Worm (Caenorhabditis elegans): ENCODE data around the gene eral-1.

The eral-1 gene

ce11 chrII:9607137-9607536, 17.6 kb upstream of the eral-1 start (continued):
- TF ChIP-seq ceh-45 (GFP tag; IDR thresholded peaks at IDR 0.05): no peak
- TF ChIP-seq ref-2 (tag; optimal IDR thresholded peaks at IDR 0.05): no peak
- TF ChIP-seq Y22D7AL.16 (tag; optimal IDR thresholded peaks at IDR 0.05): no peak

- no peak for TF ChIP-seq sox-2 (GFP tag; IDR thresholded peaks at IDR 0.05)
- TF ChIP-seq F13H6.1 (tag; optimal IDR thresholded peaks at IDR 0.05): no peak
- no peak for TF ChIP-seq ref-2 (tag; optimal IDR thresholded peaks at IDR 0.05)
Measured at ce11 chrII:9606485-9607036, 17.0 kb upstream of the eral-1 start.

- TF ChIP-seq nhr-232 (tag; optimal IDR thresholded peaks at IDR 0.05) (no peak), zip-5 (tag; optimal IDR thresholded peaks at IDR 0.05) (no peak), dmd-4 (tag; optimal IDR thresholded peaks at IDR 0.05; ENCODE audit: borderline replicate concordance) (no peak), npax-4 (tag; optimal IDR thresholded peaks at IDR 0.05) (no peak), ztf-16 (tag; optimal IDR thresholded peaks at IDR 0.05) (no peak), C38D4.7 (GFP tag; optimal IDR thresholded peaks at IDR 0.05) (no peak)
Measured at ce11 chrII:9605954-9606353, 16.4 kb upstream of the eral-1 start.

- TF ChIP-seq ceh-30 (tag; optimal IDR thresholded peaks at IDR 0.05): no peak
- no peak for TF ChIP-seq T23F11.4 (GFP tag; optimal IDR thresholded peaks at IDR 0.05)
- TF ChIP-seq ets-4 (tag; optimal IDR thresholded peaks at IDR 0.05): no peak
- no peak for TF ChIP-seq tbx-2 (tag; optimal IDR thresholded peaks at IDR 0.05)
- no peak for TF ChIP-seq eyg-1 (tag; optimal IDR thresholded peaks at IDR 0.05)
- no peak for TF ChIP-seq unc-55 (GFP tag; optimal IDR thresholded peaks at IDR 0.05)
- TF ChIP-seq unc-3 (GFP tag; conservative IDR thresholded peaks at IDR 0.05): no peak
- no peak for TF ChIP-seq unc-3 (tag; optimal IDR thresholded peaks at IDR 0.05)
- no peak for TF ChIP-seq ceh-48 (tag; optimal IDR thresholded peaks at IDR 0.05)
- TF ChIP-seq ceh-19 (GFP tag; optimal IDR thresholded peaks at IDR 0.05): no peak
- TF ChIP-seq ceh-14 (tag; optimal IDR thresholded peaks at IDR 0.05): no peak
- no peak for TF ChIP-seq K09A11.1 (tag; optimal IDR thresholded peaks at IDR 0.05; ENCODE audit: insufficient read depth)
- no peak for TF ChIP-seq ceh-24 (tag; optimal IDR thresholded peaks at IDR 0.05)
- no peak for TF ChIP-seq C08G9.2 (tag; optimal IDR thresholded peaks at IDR 0.05)
- no peak for TF ChIP-seq unc-42 (tag; optimal IDR thresholded peaks at IDR 0.05)
- no peak for TF ChIP-seq unc-86 (tag; optimal IDR thresholded peaks at IDR 0.05)
- no peak for TF ChIP-seq hlh-13 (GFP tag; optimal IDR thresholded peaks at IDR 0.05)
- no peak for TF ChIP-seq ceh-22 (tag; optimal IDR thresholded peaks at IDR 0.05)
- no peak for TF ChIP-seq pax-1 (tag; optimal IDR thresholded peaks at IDR 0.05)
Measured at ce11 chrII:9605336-9605735, 15.8 kb upstream of the eral-1 start, which contains the start of gene nhr-19. Gene nhr-19, minus strand, starts transcription at chrII:9605526.

ce11 chrII:9604685-9605084, 15.1 kb upstream of the eral-1 start:
- TF ChIP-seq ceh-45 (GFP tag; IDR thresholded peaks at IDR 0.05) (no peak), hlh-15 (tag; optimal IDR thresholded peaks at IDR 0.05) (no peak), lin-11 (tag; optimal IDR thresholded peaks at IDR 0.05) (no peak), dve-1 (tag; optimal IDR thresholded peaks at IDR 0.05) (no peak), tbx-7 (tag; optimal IDR thresholded peaks at IDR 0.05) (no peak), che-1 (tag; optimal IDR thresholded peaks at IDR 0.05) (no peak), sox-4 (tag; optimal IDR thresholded peaks at IDR 0.05) (no peak), ceh-31 (tag; optimal IDR thresholded peaks at IDR 0.05) (no peak), rnt-1 (tag; optimal IDR thresholded peaks at IDR 0.05) (no peak), sdc-2 (tag; optimal IDR thresholded peaks at IDR 0.05) (no peak), C08G9.2 (tag; optimal IDR thresholded peaks at IDR 0.05) (no peak), ceh-24 (tag; optimal IDR thresholded peaks at IDR 0.05) (no peak), dmd-4 (tag; optimal IDR thresholded peaks at IDR 0.05; ENCODE audit: borderline replicate concordance) (no peak), syd-9 (tag; optimal IDR thresholded peaks at IDR 0.05) (no peak), Y22D7AL.16 (tag; optimal IDR thresholded peaks at IDR 0.05) (no peak), lim-6 (tag; optimal IDR thresholded peaks at IDR 0.05) (no peak), zip-5 (tag; optimal IDR thresholded peaks at IDR 0.05) (no peak), hlh-30 (tag; optimal IDR thresholded peaks at IDR 0.05; ENCODE audit: insufficient read depth) (no peak), hlh-6 (tag; optimal IDR thresholded peaks at IDR 0.05) (no peak)

Measured in whole organism, late embryonic.